Worm (Caenorhabditis elegans) whole organism, L4 larva: ENCODE results near the gene hacl-1.
"Not testable (repeated sequence)": the region's sequence is repeated elsewhere in the genome, so short reads cannot be mapped to it uniquely, and the experiment has no call there.

ENCODE experiments used
- T26A8.4 ChIP-seq: fragments of 200-800 bp; sonication (Bioruptor generic); IDR thresholded peaks from 2 replicates; pipeline ENCODE4 v1.3.6; 2022; ENCODE audit warnings: missing genetic modification characterization, missing compliant biosample characterization
- Y48G9A.11 ChIP-seq: fragments of 200-800 bp; sonication (Bioruptor generic); IDR thresholded peaks from 2 replicates; pipeline ENCODE4 v1.3.6; 2022; ENCODE audit warnings: missing genetic modification reagents, missing genetic modification characterization, missing compliant biosample characterization
- Y75B8A.6 ChIP-seq: fragments of 200-800 bp; sonication (Bioruptor generic); IDR thresholded peaks from 2 replicates; pipeline ENCODE4 v1.3.6; 2022; ENCODE audit warnings: missing genetic modification reagents, missing genetic modification characterization, missing compliant biosample characterization
- aha-1 ChIP-seq: fragments of 150-350 bp; peaks from one replicate; lab custom pipeline; 2014; ENCODE audit warnings: missing biosample characterization, missing genetic modification characterization
- ama-1 ChIP-seq: fragments of 150-350 bp; optimal IDR thresholded peaks from 2 replicates; lab custom pipeline; 2014; ENCODE audit warnings: inconsistent platforms, mixed read lengths
- attf-4 ChIP-seq: sonication (generic microtip); optimal IDR thresholded peaks from 3 replicates; lab custom pipeline; 2017; ENCODE audit warnings: missing biosample characterization, missing genetic modification characterization
- ceh-20 ChIP-seq: fragments of 200-800 bp; sonication (Bioruptor generic); IDR thresholded peaks from 2 replicates; pipeline ENCODE4 v1.3.6; 2022; ENCODE audit warnings: missing genetic modification reagents, missing genetic modification characterization, missing compliant biosample characterization
- ces-1 ChIP-seq: fragments of 150-350 bp; sonication (generic microtip); optimal IDR thresholded peaks from 4 replicates; lab custom pipeline; 2014; ENCODE audit warnings: missing biosample characterization, missing genetic modification reagents, missing genetic modification characterization
- daf-16 ChIP-seq, 3 experiments: sonication (generic microtip); optimal IDR thresholded peaks; 2 replicates each; lab custom pipeline; 2016 to 2017; ENCODE audit warnings: missing genetic modification characterization in 3 of 3, missing genetic modification reagents in 3 of 3, mild to moderate bottlenecking in 2 of 3, missing compliant biosample characterization in 2 of 3, missing biosample characterization in 1 of 3, moderate library complexity in 1 of 3
- dmd-6 ChIP-seq: fragments of 200-800 bp; sonication (Bioruptor generic); IDR thresholded peaks from 2 replicates; pipeline ENCODE4 v1.3.6; 2022; ENCODE audit warnings: missing genetic modification reagents, missing genetic modification characterization, missing compliant biosample characterization
- dmd-8 ChIP-seq: fragments of 200-800 bp; sonication (Bioruptor generic); IDR thresholded peaks from 2 replicates; pipeline ENCODE4 v1.3.6; 2022; ENCODE audit warnings: missing genetic modification characterization, missing compliant biosample characterization
- dmd-9 ChIP-seq: fragments of 200-800 bp; sonication (Bioruptor generic); IDR thresholded peaks from 2 replicates; pipeline ENCODE4 v1.3.6; 2022; ENCODE audit warnings: missing genetic modification reagents, missing genetic modification characterization, missing compliant biosample characterization
- egl-43 ChIP-seq: fragments of 200-800 bp; sonication (Bioruptor generic); IDR thresholded peaks from 2 replicates; pipeline ENCODE4 v1.3.6; 2022; ENCODE audit warnings: missing genetic modification reagents, missing genetic modification characterization, missing compliant biosample characterization
- fkh-10 ChIP-seq: fragments of 150-350 bp; optimal IDR thresholded peaks from 2 replicates; lab custom pipeline; 2014; ENCODE audit warnings: missing biosample characterization, missing genetic modification reagents, missing genetic modification characterization
- hif-1 ChIP-seq, 2 experiments: sonication (generic microtip); optimal IDR thresholded peaks; 2 replicates each; lab custom pipeline; 2016 to 2017; ENCODE audit warnings: missing compliant biosample characterization in 2 of 2, missing genetic modification characterization in 2 of 2, missing genetic modification reagents in 2 of 2, missing genotype in 2 of 2, mild to moderate bottlenecking in 1 of 2
- hmg-1.1 ChIP-seq: fragments of 200-800 bp; sonication (Bioruptor generic); IDR thresholded peaks from 2 replicates; pipeline ENCODE4 v1.3.6; 2022; ENCODE audit warnings: missing genetic modification reagents, missing genetic modification characterization, missing compliant biosample characterization
- lim-7 ChIP-seq: fragments of 200-800 bp; sonication (Bioruptor generic); IDR thresholded peaks from 2 replicates; pipeline ENCODE4 v1.3.6; 2022; ENCODE audit warnings: missing genetic modification characterization, missing compliant biosample characterization
- lin-1 ChIP-seq: fragments of 200-800 bp; sonication (Bioruptor generic); IDR thresholded peaks from 2 replicates; pipeline ENCODE4 v1.3.6; 2022; ENCODE audit warnings: missing genetic modification reagents, missing genetic modification characterization, missing compliant biosample characterization
- lin-13 ChIP-seq: fragments of 150-350 bp; optimal IDR thresholded peaks from 2 replicates; lab custom pipeline; 2014; ENCODE audit warnings: missing biosample characterization, missing genetic modification reagents, missing genetic modification characterization
- lin-29 ChIP-seq: fragments of 200-800 bp; sonication (Bioruptor generic); IDR thresholded peaks from 2 replicates; pipeline ENCODE4 v1.3.6; 2022; ENCODE audit warnings: missing genetic modification reagents, missing genetic modification characterization, missing compliant biosample characterization
- lin-38 ChIP-seq: fragments of 200-800 bp; sonication (Bioruptor generic); IDR thresholded peaks from 2 replicates; pipeline ENCODE4 v1.3.6; 2022; ENCODE audit warnings: missing genetic modification reagents, missing genetic modification characterization, missing compliant biosample characterization
- lir-3 ChIP-seq: sonication (generic microtip); optimal IDR thresholded peaks from 2 replicates; lab custom pipeline; 2016; ENCODE audit warnings: mild to moderate bottlenecking, missing genetic modification characterization, missing compliant biosample characterization
- madf-9 ChIP-seq: fragments of 200-800 bp; sonication (Bioruptor generic); conservative IDR thresholded peaks from 2 replicates; pipeline ENCODE4 v1.3.6; 2022; ENCODE audit warnings: missing genetic modification reagents, missing genetic modification characterization, missing compliant biosample characterization
- mdl-1 ChIP-seq, 2 experiments: fragments of 150-350 bp in 1 of 2; sonication (generic microtip) in 1 of 2; optimal IDR thresholded peaks; 2 replicates each; lab custom pipeline; 2014 to 2017; ENCODE audit warnings: missing biosample characterization in 2 of 2, missing genetic modification characterization in 2 of 2
- mdt-29 ChIP-seq: fragments of 200-800 bp; sonication (Bioruptor generic); IDR thresholded peaks from 2 replicates; pipeline ENCODE4 v1.3.6; 2022; ENCODE audit warnings: missing genetic modification reagents, missing genetic modification characterization, missing compliant biosample characterization
- mep-1 ChIP-seq: fragments of 150-350 bp; sonication (generic microtip); optimal IDR thresholded peaks from 3 replicates; lab custom pipeline; 2014; ENCODE audit warnings: missing biosample characterization, missing genetic modification characterization
- mes-2 ChIP-seq: sonication (generic microtip); optimal IDR thresholded peaks from 2 replicates; lab custom pipeline; 2016; ENCODE audit warnings: missing genotype, mild to moderate bottlenecking, missing genetic modification characterization, missing compliant biosample characterization; ENCODE audit not compliant: poor library complexity, severe bottlenecking
- mxl-2 ChIP-seq: fragments of 200-800 bp; sonication (Bioruptor generic); conservative IDR thresholded peaks from 2 replicates; pipeline ENCODE4 v1.3.6; 2022; ENCODE audit warnings: missing genetic modification reagents, missing genetic modification characterization, missing compliant biosample characterization
- nhr-102 ChIP-seq: sonication (generic microtip); optimal IDR thresholded peaks from 2 replicates; lab custom pipeline; 2016; ENCODE audit warnings: mild to moderate bottlenecking, missing genetic modification characterization, moderate library complexity, missing compliant biosample characterization
- nhr-11 ChIP-seq: fragments of 150-350 bp; optimal IDR thresholded peaks from 2 replicates; lab custom pipeline; 2014; ENCODE audit warnings: missing biosample characterization, missing genetic modification characterization
- nhr-237 ChIP-seq: sonication (generic microtip); optimal IDR thresholded peaks from 2 replicates; lab custom pipeline; 2017; ENCODE audit warnings: missing biosample characterization, missing genetic modification characterization
- nhr-28 ChIP-seq: fragments of 150-350 bp; optimal IDR thresholded peaks from 2 replicates; lab custom pipeline; 2014; ENCODE audit warnings: missing biosample characterization, missing genetic modification characterization
- nhr-48 ChIP-seq: sonication (generic microtip); optimal IDR thresholded peaks from 2 replicates; lab custom pipeline; 2016; ENCODE audit warnings: mild to moderate bottlenecking, missing genetic modification characterization, missing compliant biosample characterization
- pha-4 ChIP-seq, 2 experiments: fragments of 150-350 bp in 1 of 2; fragments of 200-800 bp in 1 of 2; sonication (Bioruptor generic) in 1 of 2; IDR thresholded peaks in 1 of 2; optimal IDR thresholded peaks in 1 of 2; 2 replicates each; pipeline versions ENCODE4 v1.3.6 to Lab custom; 2014 to 2022; ENCODE audit warnings: missing genetic modification characterization in 2 of 2, missing genetic modification reagents in 2 of 2, missing biosample characterization in 1 of 2, missing compliant biosample characterization in 1 of 2
- rbr-2 ChIP-seq: sonication (generic microtip); optimal IDR thresholded peaks from 2 replicates; lab custom pipeline; 2016; ENCODE audit warnings: missing genotype, missing genetic modification characterization, missing compliant biosample characterization
- tag-97 ChIP-seq: fragments of 200-800 bp; sonication (Bioruptor generic); IDR thresholded peaks from 2 replicates; pipeline ENCODE4 v1.3.6; 2022; ENCODE audit warnings: missing genetic modification characterization, missing compliant biosample characterization
- unc-130 ChIP-seq: sonication (generic microtip); optimal IDR thresholded peaks from 2 replicates; lab custom pipeline; 2016; ENCODE audit warnings: missing genetic modification reagents, missing genetic modification characterization, missing compliant biosample characterization
- unc-62 ChIP-seq, 3 experiments: fragments of 150-350 bp in 1 of 3; sonication (generic microtip); optimal IDR thresholded peaks in 2 of 3; peaks in 1 of 3; 1 replicate in 1 of 3; 2 replicates in 2 of 3; lab custom pipeline; 2014 to 2017; ENCODE audit warnings: missing biosample characterization in 3 of 3, missing genetic modification characterization in 3 of 3, missing genetic modification reagents in 3 of 3, missing genotype in 1 of 3
- vab-7 ChIP-seq: fragments of 200-800 bp; sonication (Bioruptor generic); IDR thresholded peaks from 2 replicates; pipeline ENCODE4 v1.3.6; 2022; ENCODE audit warnings: missing genetic modification reagents, missing genetic modification characterization, missing compliant biosample characterization

hacl-1 gene

DNA sequence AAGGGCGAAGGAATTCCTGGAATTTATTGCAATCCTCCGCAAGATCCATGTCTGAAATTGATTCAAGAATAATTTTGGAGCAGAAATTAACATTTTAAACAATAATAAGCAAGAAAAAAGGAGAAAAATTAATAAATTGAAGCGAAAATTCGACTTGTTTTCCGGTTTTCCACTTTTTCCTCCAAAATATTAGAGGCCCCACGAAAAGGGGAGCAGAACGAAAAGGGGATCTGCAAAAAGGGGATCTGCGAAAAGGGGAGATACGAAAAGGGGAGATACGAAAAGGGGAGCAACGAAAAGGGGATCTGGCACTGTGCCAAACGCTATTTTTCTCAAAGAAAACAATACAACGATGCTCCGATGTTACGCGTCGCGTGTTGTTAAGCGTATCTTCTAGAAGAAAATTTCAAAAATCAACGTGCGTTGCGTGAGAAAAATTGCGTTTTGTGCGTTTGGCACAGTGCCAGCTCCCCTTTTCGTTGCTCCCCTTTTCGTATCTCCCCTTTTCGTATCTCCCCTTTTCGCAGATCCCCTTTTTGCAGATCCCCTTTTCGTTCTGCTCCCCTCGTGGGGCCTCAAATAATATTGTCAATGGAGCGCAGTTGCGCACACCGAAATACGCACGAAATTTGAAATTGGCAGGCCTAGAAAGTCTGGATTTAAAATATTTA is 41.8 kb upstream of the hacl-1 start, which contains the start of gene Y62F5A.12 (continued):
- TF ChIP-seq mes-2 (tag; lab: Kevin White, UChicago) (peak; percentile 99), lin-29 (GFP tag; lab: Robert Waterston, UW) (peak; percentile 55; the same call in 1 of the 2 replicates), dmd-6 (GFP tag; lab: Robert Waterston, UW) (peak; percentile 88), mdl-1 (tag; optimal IDR thresholded peaks at IDR 0.05; lab: Kevin White, UChicago) (peak; percentile 32 to 38), egl-43 (peak; percentile 93), nhr-48 (tag; lab: Kevin White, UChicago) (peak; percentile 55), ceh-20 (peak; percentile 95), lin-38 (GFP tag; lab: Robert Waterston, UW) (peak; percentile 100), lim-7 (GFP tag; lab: Robert Waterston, UW) (peak; percentile 82), tag-97 (GFP tag; lab: Robert Waterston, UW) (peak; percentile 88; the same call in 1 of the 2 replicates), rbr-2 (tag; lab: Kevin White, UChicago) (peak; percentile 89), lin-13 (peak; percentile 69), unc-130 (GFP tag; lab: Kevin White, UChicago) (peak; percentile 84), nhr-11 (tag; lab: Kevin White, UChicago) (peak; percentile 68), Y48G9A.11 (GFP tag; lab: Robert Waterston, UW) (peak; percentile 93), fkh-10 (GFP tag; lab: Kevin White, UChicago) (peak; percentile 51), lir-3 (tag; lab: Kevin White, UChicago) (peak; percentile 44), madf-9 (GFP tag; lab: Robert Waterston, UW) (peak; percentile 96), aha-1 (peak; percentile 99), nhr-28 (tag; lab: Kevin White, UChicago) (peak; percentile 52), unc-62 (GFP tag; optimal IDR thresholded peaks at IDR 0.05 in 1 of 2; lab: Kevin White, UChicago) (peak in 1 of 2 experiments; percentile 66), ces-1 (GFP tag; lab: Kevin White, UChicago) (peak; percentile 27), vab-7 (GFP tag; lab: Robert Waterston, UW) (peak; percentile 96), Y75B8A.6 (GFP tag; lab: Robert Waterston, UW) (0 out of 2 replicates have a peak, but pooled peaks have one; percentile 80), mdt-29 (GFP tag; lab: Robert Waterston, UW) (peak; percentile 85), dmd-9 (GFP tag; lab: Robert Waterston, UW) (peak; percentile 98), nhr-102 (tag; lab: Kevin White, UChicago) (peak; percentile 66), hmg-1.1 (GFP tag; lab: Robert Waterston, UW) (peak; percentile 93), T26A8.4 (GFP tag; lab: Robert Waterston, UW) (peak; percentile 78), mep-1 (peak; percentile 85)
- not testable (repeated sequence) for TF ChIP-seq unc-62 (tag; optimal IDR thresholded peaks at IDR 0.05; lab: Kevin White, UChicago)
- TF ChIP-seq, all 104 proteins: peak for 63; not testable (repeated sequence) for 41

- TF ChIP-seq hif-1 (tag; optimal IDR thresholded peaks at IDR 0.05; lab: Kevin White, UChicago) = no peak
- no peak for TF ChIP-seq daf-16 (GFP tag; optimal IDR thresholded peaks at IDR 0.05; lab: Kevin White, UChicago)
- no peak for TF ChIP-seq daf-16 (tag; optimal IDR thresholded peaks at IDR 0.05; lab: Kevin White, UChicago)
- no peak for TF ChIP-seq mxl-2 (GFP tag; lab: Robert Waterston, UW)
- TF ChIP-seq pha-4 (GFP tag; IDR thresholded peaks at IDR 0.05; lab: Robert Waterston, UW) = no peak
- TF ChIP-seq pha-4 (tag; optimal IDR thresholded peaks at IDR 0.05; lab: Kevin White, UChicago) = no peak
- TF ChIP-seq dmd-8 (GFP tag; lab: Robert Waterston, UW) = no peak
- TF ChIP-seq vab-7 (GFP tag; lab: Robert Waterston, UW) = no peak
- TF ChIP-seq ceh-20 = no peak
- TF ChIP-seq attf-4 (tag; lab: Kevin White, UChicago) = no peak
- no peak for TF ChIP-seq nhr-237
- TF ChIP-seq ama-1 (lab: Kevin White, UChicago) = no peak
- no peak for TF ChIP-seq lin-1 (GFP tag; lab: Robert Waterston, UW)
- no peak for TF ChIP-seq unc-130 (GFP tag; lab: Kevin White, UChicago)
Observed at ce11 chrII:11533716-11534115, 41.0 kb upstream of the hacl-1 start, which contains the start of gene mdt-8. Gene mdt-8 (minus strand): TSS chrII:11533816.
